Worm (Caenorhabditis elegans) whole organism, late embryonic: ENCODE measurements around the gene flp-6.

Source experiments
- K02D7.2 ChIP-seq: sonication (generic microtip); optimal IDR thresholded peaks from 2 replicates; lab custom pipeline; 2017; ENCODE audit warnings: mild to moderate bottlenecking, missing genetic modification characterization, missing compliant biosample characterization
- T23F11.4 ChIP-seq: fragments of 200-800 bp; sonication (Bioruptor generic); optimal IDR thresholded peaks from 2 replicates; lab custom pipeline; 2018; ENCODE audit warnings: mild to moderate bottlenecking, missing genetic modification characterization, missing compliant biosample characterization
- ahr-1 ChIP-seq: sonication (generic microtip); optimal IDR thresholded peaks from 2 replicates; lab custom pipeline; 2016; ENCODE audit warnings: missing genetic modification characterization, missing compliant biosample characterization
- ama-1 ChIP-seq: fragments of 150-350 bp; optimal IDR thresholded peaks from 2 replicates; lab custom pipeline; 2014
- ceh-2 ChIP-seq: sonication (generic microtip); optimal IDR thresholded peaks from 2 replicates; lab custom pipeline; 2016; ENCODE audit warnings: missing genotype, missing genetic modification characterization, missing compliant biosample characterization
- ceh-22 ChIP-seq: sonication (generic microtip); optimal IDR thresholded peaks from 2 replicates; lab custom pipeline; 2017; ENCODE audit warnings: missing biosample characterization, missing genetic modification characterization
- ceh-31 ChIP-seq: sonication (generic microtip); optimal IDR thresholded peaks from 2 replicates; lab custom pipeline; 2016; ENCODE audit warnings: missing genetic modification characterization, missing compliant biosample characterization
- ceh-34 ChIP-seq: sonication (generic microtip); optimal IDR thresholded peaks from 2 replicates; lab custom pipeline; 2016; ENCODE audit warnings: mild to moderate bottlenecking, missing genetic modification characterization, missing compliant biosample characterization
- ceh-45 ChIP-seq: fragments of 200-800 bp; sonication (Bioruptor generic); IDR thresholded peaks from 2 replicates; pipeline ENCODE4 v1.3.6; 2022; ENCODE audit warnings: missing genetic modification reagents, missing genetic modification characterization, missing compliant biosample characterization
- dve-1 ChIP-seq: sonication (generic microtip); optimal IDR thresholded peaks from 2 replicates; lab custom pipeline; 2017; ENCODE audit warnings: antibody characterized with exemption, mild to moderate bottlenecking, missing genetic modification characterization, missing compliant biosample characterization
- elt-2 ChIP-seq: sonication (generic microtip); optimal IDR thresholded peaks from 2 replicates; lab custom pipeline; 2016; ENCODE audit warnings: missing genetic modification reagents, missing genetic modification characterization, missing compliant biosample characterization
- elt-4 ChIP-seq: sonication (generic microtip); optimal IDR thresholded peaks from 2 replicates; lab custom pipeline; 2016; ENCODE audit warnings: missing genetic modification characterization, missing compliant biosample characterization
- ets-4 ChIP-seq: sonication (generic microtip); optimal IDR thresholded peaks from 2 replicates; lab custom pipeline; 2016; ENCODE audit warnings: missing genetic modification characterization, missing compliant biosample characterization
- fax-1 ChIP-seq: sonication (generic microtip); optimal IDR thresholded peaks from 2 replicates; lab custom pipeline; 2016; ENCODE audit warnings: missing genotype, missing genetic modification characterization, missing compliant biosample characterization
- fkh-6 ChIP-seq: sonication (generic microtip); optimal IDR thresholded peaks from 2 replicates; lab custom pipeline; 2016; ENCODE audit warnings: missing genetic modification characterization, missing compliant biosample characterization
- hlh-30 ChIP-seq: sonication (generic microtip); optimal IDR thresholded peaks from 2 replicates; lab custom pipeline; 2017; ENCODE audit warnings: antibody characterized with exemption, missing genetic modification characterization, missing compliant biosample characterization; ENCODE audit not compliant: insufficient read depth
- lim-6 ChIP-seq: sonication (generic microtip); optimal IDR thresholded peaks from 2 replicates; lab custom pipeline; 2016; ENCODE audit warnings: missing genetic modification characterization, missing compliant biosample characterization
- lin-11 ChIP-seq: fragments of 200-800 bp; sonication (Bioruptor generic); optimal IDR thresholded peaks from 2 replicates; lab custom pipeline; 2018; ENCODE audit warnings: mild to moderate bottlenecking, missing genetic modification characterization, missing compliant biosample characterization
- madf-2 ChIP-seq: sonication (generic microtip); optimal IDR thresholded peaks from 2 replicates; lab custom pipeline; 2017; ENCODE audit warnings: missing genetic modification characterization, missing compliant biosample characterization
- nhr-11 ChIP-seq: fragments of 150-350 bp; optimal IDR thresholded peaks from 2 replicates; lab custom pipeline; 2014; ENCODE audit warnings: missing biosample characterization, missing genetic modification characterization
- nhr-232 ChIP-seq: sonication (generic microtip); optimal IDR thresholded peaks from 2 replicates; lab custom pipeline; 2016; ENCODE audit warnings: missing genetic modification characterization, missing compliant biosample characterization
- odd-2 ChIP-seq: sonication (generic microtip); optimal IDR thresholded peaks from 2 replicates; lab custom pipeline; 2017; ENCODE audit warnings: antibody characterized with exemption, mild to moderate bottlenecking, missing genetic modification characterization, missing compliant biosample characterization
- pag-3 ChIP-seq: sonication (generic microtip); optimal IDR thresholded peaks from 2 replicates; lab custom pipeline; 2016; ENCODE audit warnings: missing compliant biosample characterization, missing genetic modification characterization, borderline replicate concordance
- pat-9 ChIP-seq: fragments of 200-800 bp; sonication (Bioruptor generic); optimal IDR thresholded peaks from 2 replicates; lab custom pipeline; 2018; ENCODE audit warnings: mild to moderate bottlenecking, missing genetic modification characterization, moderate library complexity, missing compliant biosample characterization
- pax-1 ChIP-seq: fragments of 150-350 bp; optimal IDR thresholded peaks from 2 replicates; lab custom pipeline; 2014; ENCODE audit warnings: missing biosample characterization, missing genetic modification characterization
- pros-1 ChIP-seq: fragments of 150-350 bp; optimal IDR thresholded peaks from 2 replicates; lab custom pipeline; 2014; ENCODE audit warnings: missing biosample characterization, missing genetic modification reagents, missing genetic modification characterization
- ref-2 ChIP-seq: sonication (generic microtip); optimal IDR thresholded peaks from 2 replicates; lab custom pipeline; 2016; ENCODE audit warnings: missing genetic modification characterization, missing compliant biosample characterization
- sox-2 ChIP-seq: fragments of 200-800 bp; sonication (Bioruptor generic); IDR thresholded peaks from 2 replicates; pipeline ENCODE4 v1.3.6; 2022; ENCODE audit warnings: missing genetic modification reagents, missing genetic modification characterization, missing compliant biosample characterization
- sox-4 ChIP-seq: sonication (generic microtip); optimal IDR thresholded peaks from 2 replicates; lab custom pipeline; 2017; ENCODE audit warnings: mild to moderate bottlenecking, missing genetic modification characterization, inconsistent platforms, missing compliant biosample characterization
- ttx-3 ChIP-seq: sonication (generic microtip); optimal IDR thresholded peaks from 2 replicates; lab custom pipeline; 2016; ENCODE audit warnings: missing genetic modification reagents, missing genetic modification characterization, missing compliant biosample characterization
- zip-5 ChIP-seq: sonication (generic microtip); optimal IDR thresholded peaks from 2 replicates; lab custom pipeline; 2016; ENCODE audit warnings: missing genetic modification characterization, missing compliant biosample characterization
- ztf-16 ChIP-seq: sonication (generic microtip); optimal IDR thresholded peaks from 2 replicates; lab custom pipeline; 2017; ENCODE audit warnings: missing genetic modification characterization, missing compliant biosample characterization

flp-6 gene

ce11 chrV:9503152-9503817 lies 31.5 kb downstream of the flp-6 start (continued):
- TF ChIP-seq pax-1 (tag; lab: Kevin White, UChicago): no peak
- peak; percentile 74; the same call in 1 of the 2 replicates for TF ChIP-seq ceh-45 (GFP tag; lab: Robert Waterston, UW)
- peak; percentile 8 for TF ChIP-seq ets-4 (tag; lab: Kevin White, UChicago)
- peak; percentile 82 for TF ChIP-seq nhr-232
- peak; percentile 92 for TF ChIP-seq ceh-34 (tag; lab: Kevin White, UChicago)
- peak; percentile 87 for TF ChIP-seq ztf-16 (tag; lab: Kevin White, UChicago)
- TF ChIP-seq ceh-22 (tag; lab: Kevin White, UChicago): no peak
- peak; percentile 85 for TF ChIP-seq K02D7.2 (tag; lab: Kevin White, UChicago)
- peak; percentile 47 for TF ChIP-seq zip-5 (tag; lab: Kevin White, UChicago)
- peak; percentile 49 for TF ChIP-seq ahr-1
- TF ChIP-seq pat-9 (tag; lab: Kevin White, UChicago): peak; percentile 90
- peak; percentile 90 for TF ChIP-seq fkh-6 (tag; lab: Kevin White, UChicago)
- peak; percentile 91 for TF ChIP-seq elt-2
- TF ChIP-seq hlh-30 (tag; lab: Kevin White, UChicago): no peak
- TF ChIP-seq ama-1: no peak
- peak; percentile 78 for TF ChIP-seq ref-2 (tag; lab: Kevin White, UChicago)
- no peak for TF ChIP-seq lim-6 (tag; lab: Kevin White, UChicago)
- peak; percentile 81 for TF ChIP-seq madf-2
- peak; percentile 72 for TF ChIP-seq fax-1 (tag; lab: Kevin White, UChicago)
- peak; percentile 56 for TF ChIP-seq dve-1 (tag; lab: Kevin White, UChicago)
- TF ChIP-seq elt-4 (tag; lab: Kevin White, UChicago): no peak
- TF ChIP-seq pros-1 (tag; lab: Kevin White, UChicago): peak; percentile 15
- TF ChIP-seq, all 69 proteins: peak for 59

DNA sequence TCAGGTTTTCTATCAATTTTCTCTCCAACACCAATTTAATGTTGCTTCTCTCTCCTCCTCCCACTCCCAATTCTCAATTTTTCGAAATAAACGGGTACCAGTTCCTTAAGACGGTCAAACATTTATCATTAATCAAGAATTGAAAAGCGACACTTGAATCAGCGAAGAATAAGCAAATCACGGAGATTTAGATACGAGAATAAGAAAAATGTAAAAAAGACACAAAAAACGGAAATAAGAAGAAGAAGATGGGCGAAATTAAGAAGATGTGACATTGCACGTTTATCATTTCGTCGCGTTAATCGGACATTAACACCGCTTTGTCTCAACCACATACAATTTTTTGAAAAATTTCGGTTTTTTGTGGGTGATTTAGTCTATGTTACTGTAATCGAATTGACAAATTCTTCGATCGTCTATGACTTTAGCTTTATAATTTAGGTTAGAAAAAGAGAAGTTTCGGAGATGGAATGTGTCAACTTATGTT lies 32.7 kb downstream of the flp-6 start, which contains the start of gene haao-1:
Gene haao-1, plus strand, starts transcription at position 437 of the 487 bp plus-strand sequence.
- no peak for TF ChIP-seq pat-9 (tag; lab: Kevin White, UChicago)

DNA sequence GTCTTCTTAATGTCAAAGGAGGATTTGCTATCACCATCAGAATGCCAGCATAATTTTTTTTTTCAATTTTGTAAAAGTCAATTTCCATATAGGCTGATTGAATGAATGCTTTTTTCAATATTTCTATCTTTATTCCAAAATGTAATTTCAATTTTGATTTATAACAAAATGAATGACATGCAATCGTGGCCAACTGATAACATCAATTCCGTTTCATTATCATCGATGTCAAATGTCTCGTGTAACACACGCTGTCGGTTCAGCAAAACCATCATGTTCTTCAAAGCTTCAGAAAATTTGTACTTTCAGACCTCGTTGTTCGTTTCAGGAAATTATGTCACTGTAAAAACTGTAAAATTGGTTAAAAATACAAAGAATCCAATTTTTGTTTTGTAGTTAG lies 35.2 kb downstream of the flp-6 start:
- TF ChIP-seq elt-2 (peak; percentile 1), ttx-3 (tag; lab: Kevin White, UChicago) (no peak), hlh-30 (tag; lab: Kevin White, UChicago) (no peak)

- TF ChIP-seq elt-2 (peak; percentile 40), ceh-2 (tag; lab: Kevin White, UChicago) (no peak)
Measured at ce11 chrV:9507742-9508141, 36.0 kb downstream of the flp-6 start, which contains the start of gene acs-14. Gene acs-14, plus strand, starts transcription at chrV:9508132.

DNA sequence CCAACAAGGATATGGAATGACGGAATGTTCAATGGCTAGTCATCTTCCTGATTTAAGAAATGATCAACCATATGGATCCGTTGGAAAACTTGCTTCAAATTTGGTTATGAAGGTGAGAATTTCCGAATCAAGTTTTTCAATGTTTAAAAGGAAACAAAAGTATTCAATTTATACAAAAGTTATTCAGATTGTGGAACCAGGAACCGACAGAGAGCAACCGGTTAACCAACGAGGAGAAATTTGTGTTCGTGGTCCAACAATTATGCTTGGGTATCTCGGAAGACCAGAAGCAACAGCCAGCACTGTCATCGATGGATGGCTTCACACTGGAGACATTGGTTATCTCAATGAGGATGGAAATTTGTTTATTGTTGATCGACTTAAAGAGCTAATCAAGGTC lies 37.8 kb downstream of the flp-6 start:
- no peak for TF ChIP-seq nhr-11 (tag; lab: Kevin White, UChicago)
- no peak for TF ChIP-seq lim-6 (tag; lab: Kevin White, UChicago)
- TF ChIP-seq, all 69 proteins: peak for 0

ce11 chrV:9513590-9513989 lies 41.8 kb downstream of the flp-6 start, which contains the start of gene eif-2Bdelta:
Gene eif-2Bdelta, plus strand, starts transcription at chrV:9513824.
- TF ChIP-seq ref-2 (tag; lab: Kevin White, UChicago): no peak
- no peak for TF ChIP-seq T23F11.4 (GFP tag; lab: Kevin White, UChicago)
- TF ChIP-seq pag-3: no peak
- no peak for TF ChIP-seq ceh-45 (GFP tag; lab: Robert Waterston, UW)
- TF ChIP-seq lin-11 (tag; lab: Kevin White, UChicago): no peak
- no peak for TF ChIP-seq sox-2
- no peak for TF ChIP-seq ceh-34 (tag; lab: Kevin White, UChicago)
- no peak for TF ChIP-seq sox-4 (tag; lab: Kevin White, UChicago)
- TF ChIP-seq pros-1 (tag; lab: Kevin White, UChicago): no peak
- TF ChIP-seq ceh-31 (tag; lab: Kevin White, UChicago): no peak
- no peak for TF ChIP-seq ama-1
- TF ChIP-seq odd-2: no peak
- TF ChIP-seq, all 69 proteins: peak for 0
